Worm (Caenorhabditis elegans) whole organism, young adult: ENCODE data around the gene prdx-2.

Experiments
- D2030.7 ChIP-seq: fragments of 200-800 bp; sonication (Bioruptor generic); IDR thresholded peaks from 2 replicates; pipeline ENCODE4 v1.3.6; 2022; ENCODE audit warnings: missing genetic modification reagents, missing genetic modification characterization, missing compliant biosample characterization
- Y79H2A.3 ChIP-seq: fragments of 200-800 bp; sonication (Bioruptor generic); conservative IDR thresholded peaks from 2 replicates; pipeline ENCODE4 v1.3.6; 2022; ENCODE audit warnings: missing genetic modification reagents, missing genetic modification characterization, missing compliant biosample characterization
- cebp-1 ChIP-seq, 2 experiments: fragments of 200-800 bp in 1 of 2; sonication (Bioruptor generic) in 1 of 2; sonication (generic microtip) in 1 of 2; IDR thresholded peaks in 1 of 2; optimal IDR thresholded peaks in 1 of 2; 2 replicates each; pipeline versions ENCODE4 v1.3.6 to Lab custom; 2017 to 2022; ENCODE audit warnings: missing compliant biosample characterization in 2 of 2, missing genetic modification characterization in 2 of 2, mild to moderate bottlenecking in 1 of 2, missing genetic modification reagents in 1 of 2, moderate library complexity in 1 of 2
- chd-7 ChIP-seq: sonication (generic microtip); optimal IDR thresholded peaks from 2 replicates; lab custom pipeline; 2016; ENCODE audit warnings: mild to moderate bottlenecking, missing genetic modification characterization, moderate library complexity, missing compliant biosample characterization
- efl-1 ChIP-seq: fragments of 150-350 bp; optimal IDR thresholded peaks from 2 replicates; lab custom pipeline; 2014; ENCODE audit warnings: missing biosample characterization, missing genetic modification reagents, missing genetic modification characterization
- ets-4 ChIP-seq: fragments of 200-800 bp; sonication (Bioruptor generic); optimal IDR thresholded peaks from 2 replicates; lab custom pipeline; 2018; ENCODE audit warnings: mild to moderate bottlenecking, missing genetic modification characterization, missing compliant biosample characterization
- lsy-27 ChIP-seq: sonication (generic microtip); optimal IDR thresholded peaks from 2 replicates; lab custom pipeline; 2017; ENCODE audit warnings: missing genetic modification characterization, mild to moderate bottlenecking, missing compliant biosample characterization, antibody characterized with exemption, missing genotype, borderline replicate concordance; ENCODE audit not compliant: insufficient read depth
- unc-130 ChIP-seq: sonication (generic microtip); optimal IDR thresholded peaks from 2 replicates; lab custom pipeline; 2016; ENCODE audit warnings: missing genetic modification reagents, missing genetic modification characterization, missing compliant biosample characterization

ce11 chrII:5388786-5389421 is 10.9 kb downstream of the prdx-2 start, which contains the start of gene rsp-4:
- TF ChIP-seq chd-7, result no peak
- TF ChIP-seq ets-4, result no peak
- no peak for TF ChIP-seq lsy-27
- no peak for TF ChIP-seq Y79H2A.3 (GFP tag; lab: Robert Waterston, UW)
- no peak for TF ChIP-seq unc-130 (GFP tag; lab: Kevin White, UChicago)
- no peak for TF ChIP-seq cebp-1 (GFP tag; IDR thresholded peaks at IDR 0.05; lab: Robert Waterston, UW)
- no peak for TF ChIP-seq cebp-1 (tag; optimal IDR thresholded peaks at IDR 0.05; lab: Kevin White, UChicago)
- TF ChIP-seq efl-1 (GFP tag; lab: Kevin White, UChicago), result no peak
- no peak for TF ChIP-seq D2030.7 (GFP tag; lab: Robert Waterston, UW)
